Worm (Caenorhabditis elegans) whole organism, L4/young adult: ENCODE measurements around the gene C18H7.1.

ENCODE experiments used
- W03F9.2 ChIP-seq: fragments of 150-350 bp; optimal IDR thresholded peaks from 2 replicates; lab custom pipeline; 2014; ENCODE audit warnings: missing biosample characterization, missing genetic modification characterization
- dao-5 ChIP-seq: sonication (generic microtip); optimal IDR thresholded peaks from 2 replicates; lab custom pipeline; 2016; ENCODE audit warnings: missing genotype, missing genetic modification characterization, moderate library complexity, missing compliant biosample characterization
- him-1 ChIP-seq: sonication (generic microtip); optimal IDR thresholded peaks from 2 replicates; lab custom pipeline; 2016; ENCODE audit warnings: missing genotype, missing genetic modification reagents, missing genetic modification characterization, missing compliant biosample characterization

Gene C18H7.1

ce11 chrIV:643481-643880 lies 28.1 kb downstream of the C18H7.1 start:
- TF ChIP-seq dao-5 (no peak), W03F9.2 (no peak), him-1 (tag; lab: Kevin White, UChicago) (no peak)

ce11 chrIV:648362-648761 lies 33.0 kb downstream of the C18H7.1 start:
- TF ChIP-seq dao-5 = no peak
- no peak for TF ChIP-seq him-1 (tag; lab: Kevin White, UChicago)
- TF ChIP-seq W03F9.2 = no peak

- TF ChIP-seq W03F9.2 (no peak), dao-5 (no peak), him-1 (tag; lab: Kevin White, UChicago) (no peak)
Measured at ce11 chrIV:649365-649764, 34.0 kb downstream of the C18H7.1 start, which contains the start of gene K11H12.9. K11H12.9 (plus strand) TSS chrIV:649665.

- no peak for TF ChIP-seq him-1 (tag; lab: Kevin White, UChicago)
- TF ChIP-seq W03F9.2 = no peak
- TF ChIP-seq dao-5 = no peak
Measured at ce11 chrIV:653138-653848, 37.9 kb downstream of the C18H7.1 start, which contains the start of gene K11H12.1. K11H12.1 (minus strand) TSS chrIV:653421.

ce11 chrIV:654526-655440 lies 39.4 kb downstream of the C18H7.1 start, which contains the start of the genes rpl-15 and K11H12.8:
rpl-15 (minus strand) TSS chrIV:654576.
K11H12.8 (plus strand) TSS chrIV:655390.
- TF ChIP-seq W03F9.2 = peak; percentile 99
- TF ChIP-seq him-1 (tag; lab: Kevin White, UChicago) = peak; percentile 100
- peak; percentile 83 for TF ChIP-seq dao-5

ce11 chrIV:657046-657445 lies 41.7 kb downstream of the C18H7.1 start:
- no peak for TF ChIP-seq dao-5
- TF ChIP-seq him-1 (tag; lab: Kevin White, UChicago) = no peak
- no peak for TF ChIP-seq W03F9.2

DNA sequence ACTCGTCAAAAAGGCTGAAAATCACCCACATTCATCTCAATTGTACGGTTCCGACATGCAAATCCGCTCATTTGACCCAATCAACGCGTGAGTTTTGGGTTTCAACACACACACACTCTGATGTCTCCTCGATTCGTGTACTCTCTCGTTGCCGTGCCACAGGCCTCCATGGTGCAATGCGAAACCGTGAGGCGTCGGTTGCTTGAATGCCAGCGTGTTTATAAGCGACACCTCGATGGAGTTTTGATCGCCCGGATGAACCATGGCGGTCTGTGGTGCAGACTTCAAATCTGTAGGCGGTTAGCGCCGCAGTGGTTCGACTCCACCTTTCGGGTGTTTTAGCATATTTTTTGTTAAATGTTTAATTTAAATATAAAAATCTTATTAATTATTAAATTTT lies 42.6 kb downstream of the C18H7.1 start:
- TF ChIP-seq W03F9.2 = no peak
- TF ChIP-seq him-1 (tag; lab: Kevin White, UChicago) = no peak
- no peak for TF ChIP-seq dao-5

ce11 chrIV:658497-659177 lies 43.3 kb downstream of the C18H7.1 start:
- no peak for TF ChIP-seq him-1 (tag; lab: Kevin White, UChicago)
- TF ChIP-seq dao-5 = no peak
- TF ChIP-seq W03F9.2 = no peak

DNA sequence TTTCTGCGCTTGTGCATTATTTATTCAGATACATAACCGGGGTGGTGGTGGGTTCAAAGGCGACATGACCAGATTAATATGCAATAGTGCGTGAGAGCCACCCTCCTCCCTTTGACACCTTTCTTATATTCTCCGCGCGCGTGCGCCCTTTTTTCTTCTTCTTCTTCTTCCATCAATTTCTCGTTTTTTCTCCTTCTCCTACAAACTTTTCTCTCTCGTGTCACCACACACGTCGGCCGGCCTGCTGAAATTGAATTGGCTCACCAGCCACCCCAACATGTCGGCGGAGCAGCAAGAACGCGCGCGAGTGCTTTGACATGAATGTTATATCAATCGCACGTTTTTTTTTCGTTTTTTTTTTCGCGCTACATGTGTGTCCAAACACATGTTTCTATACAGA lies 44.2 kb downstream of the C18H7.1 start:
- TF ChIP-seq him-1 (tag; lab: Kevin White, UChicago) (no peak), dao-5 (no peak), W03F9.2 (no peak)

- TF ChIP-seq W03F9.2 (no peak), him-1 (tag; lab: Kevin White, UChicago) (no peak), dao-5 (no peak)
Measured at ce11 chrIV:661623-662022, 46.3 kb downstream of the C18H7.1 start.

- TF ChIP-seq W03F9.2 (no peak), him-1 (tag; lab: Kevin White, UChicago) (no peak), dao-5 (no peak)
Measured at ce11 chrIV:664122-664521, 48.8 kb downstream of the C18H7.1 start.

DNA sequence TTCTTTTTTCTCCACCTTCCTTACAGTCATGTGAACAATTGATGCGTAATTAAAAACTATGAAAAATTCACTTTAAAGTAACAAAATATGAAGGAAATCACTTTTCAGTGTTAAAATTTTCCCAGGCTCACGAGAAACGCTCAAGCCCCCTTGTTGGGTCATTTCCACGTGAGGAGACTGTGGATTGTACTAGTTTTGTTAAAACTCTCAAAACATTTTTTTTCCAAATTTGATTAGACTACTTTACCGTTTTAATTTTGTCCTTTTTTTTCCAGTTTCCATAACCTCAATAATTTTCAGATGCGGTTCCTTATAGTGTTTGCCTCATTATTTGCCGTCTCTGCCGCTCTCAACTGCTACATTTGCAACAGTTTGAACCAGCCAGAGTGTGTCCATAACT lies 49.9 kb downstream of the C18H7.1 start, which contains the start of gene K11H12.7:
TSS of gene K11H12.7 (plus strand) at position 301 of the 400 bp plus-strand sequence.
- no peak for TF ChIP-seq dao-5
- no peak for TF ChIP-seq W03F9.2
- no peak for TF ChIP-seq him-1 (tag; lab: Kevin White, UChicago)

- TF ChIP-seq W03F9.2 (no peak), him-1 (tag; lab: Kevin White, UChicago) (no peak), dao-5 (no peak)
Measured at ce11 chrIV:666991-667390, 51.6 kb downstream of the C18H7.1 start, which contains the start of gene K11H12.6. K11H12.6 (plus strand) TSS chrIV:667291.

DNA sequence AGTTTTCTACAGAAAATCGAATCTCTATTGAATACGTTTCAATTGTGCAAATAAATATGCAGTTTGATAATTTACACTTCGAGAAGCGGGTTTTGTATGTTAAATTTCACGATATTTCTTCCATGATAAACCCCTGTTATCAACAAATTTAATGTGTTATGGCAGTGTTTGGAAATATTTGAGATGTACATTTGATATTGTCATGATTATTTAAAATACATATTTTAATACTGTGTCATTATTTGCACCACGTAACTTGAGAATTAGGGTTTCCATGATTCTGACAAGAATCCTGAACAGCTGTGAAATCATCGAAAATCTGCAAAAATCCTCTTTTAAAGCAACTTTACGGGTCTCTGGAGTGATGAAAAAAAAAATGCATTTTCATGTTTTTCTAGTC lies 55.1 kb downstream of the C18H7.1 start, which contains the start of gene K11H12.11:
TSS of gene K11H12.11 (minus strand) at position 101 of the 400 bp plus-strand sequence.
- no peak for TF ChIP-seq him-1 (tag; lab: Kevin White, UChicago)
- TF ChIP-seq dao-5 = no peak
- no peak for TF ChIP-seq W03F9.2
